Worm (Caenorhabditis elegans) whole organism, L4 larva: Measurements from ENCODE around the gene T27A8.2.

Experiments used
- F37D6.2 ChIP-seq: sonication (generic microtip); optimal IDR thresholded peaks from 2 replicates; lab custom pipeline; 2016; ENCODE audit warnings: mild to moderate bottlenecking, missing genetic modification characterization, missing compliant biosample characterization
- T26A8.4 ChIP-seq: fragments of 200-800 bp; sonication (Bioruptor generic); IDR thresholded peaks from 2 replicates; pipeline ENCODE4 v1.3.6; 2022; ENCODE audit warnings: missing genetic modification characterization, missing compliant biosample characterization
- ces-1 ChIP-seq: fragments of 150-350 bp; sonication (generic microtip); optimal IDR thresholded peaks from 4 replicates; lab custom pipeline; 2014; ENCODE audit warnings: missing biosample characterization, missing genetic modification reagents, missing genetic modification characterization
- lin-13 ChIP-seq: fragments of 150-350 bp; optimal IDR thresholded peaks from 2 replicates; lab custom pipeline; 2014; ENCODE audit warnings: missing biosample characterization, missing genetic modification reagents, missing genetic modification characterization
- lsy-2 ChIP-seq, 2 experiments: fragments of 150-350 bp in 1 of 2; sonication (generic microtip) in 1 of 2; optimal IDR thresholded peaks; 2 replicates each; lab custom pipeline; 2014 to 2017; ENCODE audit warnings: missing biosample characterization in 2 of 2, missing genetic modification characterization in 2 of 2
- mdl-1 ChIP-seq, 2 experiments: fragments of 150-350 bp in 1 of 2; sonication (generic microtip) in 1 of 2; optimal IDR thresholded peaks; 2 replicates each; lab custom pipeline; 2014 to 2017; ENCODE audit warnings: missing biosample characterization in 2 of 2, missing genetic modification characterization in 2 of 2
- nhr-11 ChIP-seq: fragments of 150-350 bp; optimal IDR thresholded peaks from 2 replicates; lab custom pipeline; 2014; ENCODE audit warnings: missing biosample characterization, missing genetic modification characterization
- nhr-28 ChIP-seq: fragments of 150-350 bp; optimal IDR thresholded peaks from 2 replicates; lab custom pipeline; 2014; ENCODE audit warnings: missing biosample characterization, missing genetic modification characterization
- nhr-76 ChIP-seq: fragments of 150-350 bp; optimal IDR thresholded peaks from 2 replicates; lab custom pipeline; 2014; ENCODE audit warnings: missing biosample characterization, missing genetic modification characterization
- nhr-77 ChIP-seq: fragments of 150-350 bp; optimal IDR thresholded peaks from 2 replicates; lab custom pipeline; 2014; ENCODE audit warnings: missing biosample characterization, missing genetic modification characterization

DNA sequence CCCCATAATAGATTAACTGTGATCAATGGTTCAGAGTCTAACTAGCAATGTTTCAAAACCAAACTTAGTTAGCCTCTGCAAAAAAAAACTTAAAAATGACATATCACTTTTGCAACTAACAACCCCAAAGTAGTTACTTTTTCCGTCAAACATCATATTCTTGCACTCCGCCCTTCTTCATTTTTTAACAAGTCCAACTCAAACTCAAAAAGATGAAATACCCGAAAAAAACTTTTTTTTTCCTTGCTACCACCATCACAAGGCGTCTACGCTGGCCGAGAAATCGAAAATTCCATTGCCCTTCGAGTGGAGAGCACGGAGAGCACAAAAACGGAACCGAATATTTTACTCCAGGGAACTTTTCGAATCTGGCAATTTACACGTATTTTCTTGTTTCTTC is 47.1 kb upstream of the T27A8.2 start:
- TF ChIP-seq mdl-1 (tag; optimal IDR thresholded peaks at IDR 0.05; lab: Kevin White, UChicago) (no peak), lsy-2 (tag; optimal IDR thresholded peaks at IDR 0.05; lab: Kevin White, UChicago) (no peak), nhr-28 (tag; lab: Kevin White, UChicago) (no peak), T26A8.4 (GFP tag; lab: Robert Waterston, UW) (no peak), lin-13 (GFP tag; lab: Kevin White, UChicago) (no peak), nhr-77 (tag; lab: Kevin White, UChicago) (no peak), F37D6.2 (tag; lab: Kevin White, UChicago) (no peak), nhr-11 (tag; lab: Kevin White, UChicago) (no peak), ces-1 (GFP tag; lab: Kevin White, UChicago) (no peak), nhr-76 (tag; lab: Kevin White, UChicago) (no peak)
